Worm (Caenorhabditis elegans): ENCODE results near the gene ZK652.8.

ZK652.8 gene

ce11 chrIII:7815056-7815366, 28.4 kb downstream of the ZK652.8 start:
- TF ChIP-seq mab-5 (tag; optimal IDR thresholded peaks at IDR 0.05) (peak; percentile 96), mep-1 (tag; optimal IDR thresholded peaks at IDR 0.05) (no peak), ceh-83 (GFP tag; optimal IDR thresholded peaks at IDR 0.05) (no peak)

- TF ChIP-seq snpc-4 (tag; optimal IDR thresholded peaks at IDR 0.05) (no peak), ceh-43 (GFP tag; optimal IDR thresholded peaks at IDR 0.05) (no peak), unc-120 (tag; optimal IDR thresholded peaks at IDR 0.05; ENCODE audit: poor library complexity, severe bottlenecking) (no peak), zip-8 (tag; optimal IDR thresholded peaks at IDR 0.05) (peak; percentile 100), sptf-1 (tag; optimal IDR thresholded peaks at IDR 0.05) (no peak), mab-5 (tag; optimal IDR thresholded peaks at IDR 0.05) (peak; percentile 97), M03D4.4 (tag; optimal IDR thresholded peaks at IDR 0.05) (no peak), tbx-8 (GFP tag; optimal IDR thresholded peaks at IDR 0.05) (no peak), ces-1 (GFP tag; optimal IDR thresholded peaks at IDR 0.05) (peak; percentile 24), lsy-2 (tag; optimal IDR thresholded peaks at IDR 0.05) (peak; percentile 26)
Measured at ce11 chrIII:7814159-7815055, 29.0 kb downstream of the ZK652.8 start, which contains the start of gene egl-5. Gene egl-5, plus strand, starts transcription at chrIII:7814374.

- peak; percentile 65 for TF ChIP-seq lsy-2 (tag; optimal IDR thresholded peaks at IDR 0.05)
- TF ChIP-seq pha-4 (tag; optimal IDR thresholded peaks at IDR 0.05), result no peak
Measured at ce11 chrIII:7812208-7812880, 31.1 kb downstream of the ZK652.8 start.

ce11 chrIII:7809033-7809432, 34.4 kb downstream of the ZK652.8 start:
- no peak for TF ChIP-seq hlh-1 (tag; optimal IDR thresholded peaks at IDR 0.05)
- TF ChIP-seq lin-13 (tag; optimal IDR thresholded peaks at IDR 0.05), result no peak
- TF ChIP-seq nhr-28 (tag; optimal IDR thresholded peaks at IDR 0.05), result no peak
- no peak for TF ChIP-seq mep-1 (tag; optimal IDR thresholded peaks at IDR 0.05)
- no peak for TF ChIP-seq lsy-2 (tag; optimal IDR thresholded peaks at IDR 0.05)

- TF ChIP-seq ces-1 (GFP tag; optimal IDR thresholded peaks at IDR 0.05), result no peak
Measured at ce11 chrIII:7806947-7807346, 36.5 kb downstream of the ZK652.8 start.

ce11 chrIII:7805253-7805652, 38.2 kb downstream of the ZK652.8 start:
- TF ChIP-seq lin-32 (GFP tag; optimal IDR thresholded peaks at IDR 0.05) (no peak), M03D4.4 (tag; optimal IDR thresholded peaks at IDR 0.05) (no peak), ztf-11 (tag; optimal IDR thresholded peaks at IDR 0.05) (no peak), ham-2 (GFP tag; optimal IDR thresholded peaks at IDR 0.05) (no peak), elt-1 (tag; optimal IDR thresholded peaks at IDR 0.05; ENCODE audit: borderline replicate concordance, insufficient read depth) (no peak), lin-13 (tag; optimal IDR thresholded peaks at IDR 0.05) (no peak), ceh-43 (GFP tag; optimal IDR thresholded peaks at IDR 0.05) (no peak), pha-4 (tag; optimal IDR thresholded peaks at IDR 0.05) (no peak), mep-1 (tag; optimal IDR thresholded peaks at IDR 0.05) (no peak)

- TF ChIP-seq hlh-1 (tag; optimal IDR thresholded peaks at IDR 0.05) (no peak), ham-2 (GFP tag; optimal IDR thresholded peaks at IDR 0.05) (no peak), nhr-28 (tag; optimal IDR thresholded peaks at IDR 0.05) (no peak), sem-2 (GFP tag; optimal IDR thresholded peaks at IDR 0.05) (no peak), drap-1 (GFP tag; optimal IDR thresholded peaks at IDR 0.05) (no peak), mab-5 (tag; optimal IDR thresholded peaks at IDR 0.05) (no peak), elt-3 (tag; optimal IDR thresholded peaks at IDR 0.05) (no peak), cnd-1 (tag; optimal IDR thresholded peaks at IDR 0.05) (no peak), elt-1 (tag; optimal IDR thresholded peaks at IDR 0.05; ENCODE audit: borderline replicate concordance, insufficient read depth) (no peak), unc-62 (GFP tag; optimal IDR thresholded peaks at IDR 0.05) (no peak), nhr-237 (tag; optimal IDR thresholded peaks at IDR 0.05) (no peak), lin-13 (tag; optimal IDR thresholded peaks at IDR 0.05) (no peak)
Measured at ce11 chrIII:7795311-7795710, 48.1 kb downstream of the ZK652.8 start, which contains the start of gene cyk-7. Gene cyk-7, minus strand, starts transcription at chrIII:7795409.
